Fruit fly (Drosophila melanogaster): ENCODE data around the gene CG31643.

Gene CG31643

dm6 chr2L:6088371-6089365 is 50.8 kb downstream of the CG31643 start (continued):
- TF ChIP-seq CG6813 (GFP tag; optimal IDR thresholded peaks at IDR 0.05) (peak; percentile 42), CG2712 (tag; optimal IDR thresholded peaks at IDR 0.05) (peak; percentile 7), eve (GFP tag; optimal IDR thresholded peaks at IDR 0.05) (no peak), Pdp1 (GFP tag; optimal IDR thresholded peaks at IDR 0.05) (peak in 1 of 2 experiments; percentile 64), ems (GFP tag; optimal IDR thresholded peaks at IDR 0.05) (no peak), Drgx (GFP tag; IDR thresholded peaks at IDR 0.05) (peak; percentile 34; the same call in 1 of the 2 replicates), CG2129 (GFP tag; IDR thresholded peaks at IDR 0.05; ENCODE audit: partially characterized antibody) (no peak), MTF-1 (GFP tag; optimal IDR thresholded peaks at IDR 0.05; ENCODE audit: borderline replicate concordance) (peak; percentile 58), CG7745 (tag; optimal IDR thresholded peaks at IDR 0.05) (peak; percentile 52), PHDP (tag; optimal IDR thresholded peaks at IDR 0.05) (peak; percentile 50), CG8290 (GFP tag; optimal IDR thresholded peaks at IDR 0.05) (no peak), CG8290 (tag; optimal IDR thresholded peaks at IDR 0.05) (peak in 1 of 2 experiments; percentile 73), CG17829 (tag; optimal IDR thresholded peaks at IDR 0.05) (peak; percentile 27), Usf (GFP tag; optimal IDR thresholded peaks at IDR 0.05) (peak; percentile 1), bbx (GFP tag; IDR thresholded peaks at IDR 0.05; ENCODE audit: partially characterized antibody) (peak; percentile 71), aop (GFP tag; IDR thresholded peaks at IDR 0.05) (no peak), CG3163 (GFP tag; optimal IDR thresholded peaks at IDR 0.05) (peak; percentile 44), nau (GFP tag; optimal IDR thresholded peaks at IDR 0.05) (no peak), CG13123 (GFP tag; optimal IDR thresholded peaks at IDR 0.05) (no peak), p53 (GFP tag; optimal IDR thresholded peaks at IDR 0.05) (no peak), CG2116 (GFP tag; optimal IDR thresholded peaks at IDR 0.05) (no peak), CG1792 (GFP tag; optimal IDR thresholded peaks at IDR 0.05) (no peak), chm (GFP tag; IDR thresholded peaks at IDR 0.05) (peak; percentile 70; the same call in 1 of the 2 replicates), wor (GFP tag; IDR thresholded peaks at IDR 0.05) (no peak), scrt (GFP tag; optimal IDR thresholded peaks at IDR 0.05) (peak; percentile 64), tgo (GFP tag; IDR thresholded peaks at IDR 0.05) (no peak), HLH3B (GFP tag; IDR thresholded peaks at IDR 0.05) (no peak), dysf (GFP tag; IDR thresholded peaks at IDR 0.05) (no peak), Bteb2 (GFP tag; optimal IDR thresholded peaks at IDR 0.05) (peak; percentile 19), CG5953 (GFP tag; IDR thresholded peaks at IDR 0.05) (0 out of 2 replicates have a peak, but pooled peaks have one; percentile 20), vvl (GFP tag; IDR thresholded peaks at IDR 0.05) (peak; percentile 61), CG10979 (tag; optimal IDR thresholded peaks at IDR 0.05) (no peak), CG11093 (GFP tag; IDR thresholded peaks at IDR 0.05) (no peak), Nf-YC (tag; optimal IDR thresholded peaks at IDR 0.05) (peak; percentile 60), Hey (tag; optimal IDR thresholded peaks at IDR 0.05) (peak; percentile 96), CG7839 (tag; optimal IDR thresholded peaks at IDR 0.05) (peak; percentile 55), shn (GFP tag; optimal IDR thresholded peaks at IDR 0.05) (no peak), E2f1 (GFP tag; IDR thresholded peaks at IDR 0.05) (no peak), Hand (GFP tag; optimal IDR thresholded peaks at IDR 0.05) (peak; percentile 51), CG31388 (GFP tag; optimal IDR thresholded peaks at IDR 0.05) (no peak), pfk (GFP tag; optimal IDR thresholded peaks at IDR 0.05) (peak; percentile 38), otp (GFP tag; IDR thresholded peaks at IDR 0.05) (no peak; the same call in 2 of the 3 replicates), CG7556 (GFP tag; optimal IDR thresholded peaks at IDR 0.05) (peak; percentile 68), en (GFP tag; optimal IDR thresholded peaks at IDR 0.05) (no peak), Nf-YA (GFP tag; IDR thresholded peaks at IDR 0.05) (no peak), peb (GFP tag; IDR thresholded peaks at IDR 0.05) (no peak), toy (GFP tag; IDR thresholded peaks at IDR 0.05) (no peak), Fer3 (tag; optimal IDR thresholded peaks at IDR 0.05) (no peak), CG9817 (tag; optimal IDR thresholded peaks at IDR 0.05) (no peak)

All from whole organism, embryonic.